Fruit fly (Drosophila melanogaster): ENCODE results near the gene CG8924.

The CG8924 gene

DNA sequence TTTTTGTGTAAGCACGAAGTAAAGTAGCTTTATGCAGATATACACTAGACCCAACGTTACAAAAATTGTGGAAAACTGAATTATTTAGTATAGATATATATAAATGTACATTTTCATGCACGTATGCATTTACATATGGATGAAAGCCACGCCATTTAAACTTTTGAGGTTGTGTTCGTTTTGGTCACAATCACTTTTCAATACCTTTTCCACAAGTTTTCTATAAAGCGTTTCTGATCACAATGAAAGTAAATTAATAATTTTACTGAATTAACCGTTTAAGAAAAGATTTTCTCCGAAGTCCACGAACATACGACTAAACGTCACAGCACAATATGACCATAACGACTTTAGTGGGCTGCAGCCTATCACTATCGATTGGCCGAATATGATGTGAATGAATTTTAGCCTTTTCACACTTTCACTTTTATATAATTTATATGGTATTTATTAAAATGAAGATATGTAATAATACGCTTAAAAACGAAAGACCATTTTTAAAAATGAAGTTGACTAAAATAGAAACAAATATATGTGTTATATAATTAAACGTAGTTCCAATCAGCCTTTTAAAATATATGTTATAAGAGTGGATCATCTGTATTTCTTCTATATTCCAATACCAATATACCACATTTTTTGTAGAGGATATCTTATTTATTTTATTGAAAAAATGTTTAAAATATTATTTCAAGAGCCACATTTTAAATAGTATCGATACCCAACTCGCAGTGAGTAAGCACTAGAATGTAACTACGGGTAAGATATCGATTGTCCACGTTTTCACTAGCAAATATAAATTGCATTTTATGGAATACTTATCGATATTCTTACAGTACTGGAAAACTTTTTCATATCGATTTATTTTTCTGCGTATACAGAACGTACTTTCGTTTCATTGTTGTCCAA lies 51.0 kb downstream of the CG8924 start, which contains the start of the genes CG46312, eIF5 and exd (continued):
- TF ChIP-seq CG7556 (GFP tag; optimal IDR thresholded peaks at IDR 0.05) (peak; percentile 11), CG6791 (GFP tag; IDR thresholded peaks at IDR 0.05; ENCODE audit: partially characterized antibody) (peak; percentile 88), CG9437 (GFP tag; optimal IDR thresholded peaks at IDR 0.05) (peak; percentile 42), sna (GFP tag; IDR thresholded peaks at IDR 0.05; ENCODE audit: partially characterized antibody) (0 out of 2 replicates have a peak, but pooled peaks have one; percentile 23), sd (tag; optimal IDR thresholded peaks at IDR 0.05) (no peak), fd3F (GFP tag; optimal IDR thresholded peaks at IDR 0.05) (no peak), CG3065 (GFP tag; optimal IDR thresholded peaks at IDR 0.05) (no peak), sr (GFP tag; IDR thresholded peaks at IDR 0.05) (no peak), H15 (GFP tag; IDR thresholded peaks at IDR 0.05) (no peak), p53 (GFP tag; optimal IDR thresholded peaks at IDR 0.05) (no peak), CkIIα-i1 (GFP tag; IDR thresholded peaks at IDR 0.05) (no peak), fru (optimal IDR thresholded peaks at IDR 0.05) (no peak), CG13624 (GFP tag; optimal IDR thresholded peaks at IDR 0.05) (no peak), oc (tag; optimal IDR thresholded peaks at IDR 0.05) (no peak), B-H1 (GFP tag; IDR thresholded peaks at IDR 0.05) (no peak), CG9215 (GFP tag; IDR thresholded peaks at IDR 0.05) (no peak), CG11723 (GFP tag; optimal IDR thresholded peaks at IDR 0.05) (no peak), Med (GFP tag) (peak; percentile 13), onecut (GFP tag; IDR thresholded peaks at IDR 0.05) (no peak), Opbp (GFP tag; IDR thresholded peaks at IDR 0.05; ENCODE audit: partially characterized antibody) (peak; percentile 77), NFAT (GFP tag; IDR thresholded peaks at IDR 0.05) (no peak), Mrtf (GFP tag; IDR thresholded peaks at IDR 0.05) (no peak), mld (GFP tag; IDR thresholded peaks at IDR 0.05; ENCODE audit: partially characterized antibody) (peak; percentile 58; the same call in 1 of the 3 replicates), HHEX (GFP tag; optimal IDR thresholded peaks at IDR 0.05) (no peak), CG15011 (GFP tag; optimal IDR thresholded peaks at IDR 0.05) (no peak), fu2 (GFP tag; optimal IDR thresholded peaks at IDR 0.05) (no peak), cas (GFP tag; IDR thresholded peaks at IDR 0.05) (no peak), CG9797 (GFP tag; optimal IDR thresholded peaks at IDR 0.05) (peak; percentile 45), nerfin-2 (GFP tag; IDR thresholded peaks at IDR 0.05; ENCODE audit: partially characterized antibody) (peak; percentile 86), maf-S (GFP tag; optimal IDR thresholded peaks at IDR 0.05) (no peak), CG12942 (GFP tag; optimal IDR thresholded peaks at IDR 0.05) (no peak), usp (GFP tag; optimal IDR thresholded peaks at IDR 0.05) (no peak), CG4854 (GFP tag; optimal IDR thresholded peaks at IDR 0.05) (no peak), PHDP (tag; optimal IDR thresholded peaks at IDR 0.05) (no peak), hbn (GFP tag; IDR thresholded peaks at IDR 0.05; ENCODE audit: partially characterized antibody) (peak; percentile 61), CG11085 (GFP tag; IDR thresholded peaks at IDR 0.05) (no peak), caup (GFP tag; optimal IDR thresholded peaks at IDR 0.05; ENCODE audit: severe bottlenecking) (no peak), Taf1 (GFP tag; IDR thresholded peaks at IDR 0.05) (no peak), CG6813 (GFP tag; optimal IDR thresholded peaks at IDR 0.05) (no peak), hb (GFP tag; IDR thresholded peaks at IDR 0.05; ENCODE audit: partially characterized antibody) (peak; percentile 79), az2 (GFP tag; optimal IDR thresholded peaks at IDR 0.05) (no peak), Hr78 (GFP tag; optimal IDR thresholded peaks at IDR 0.05) (no peak), chif (GFP tag; optimal IDR thresholded peaks at IDR 0.05) (no peak), CG34422 (GFP tag; IDR thresholded peaks at IDR 0.05) (no peak; the same call in 2 of the 3 replicates), CG3407 (GFP tag; optimal IDR thresholded peaks at IDR 0.05) (no peak), CG3163 (GFP tag; optimal IDR thresholded peaks at IDR 0.05) (no peak), otp (GFP tag; IDR thresholded peaks at IDR 0.05) (no peak), ase (GFP tag; IDR thresholded peaks at IDR 0.05) (no peak), nmo (GFP tag; optimal IDR thresholded peaks at IDR 0.05) (peak; percentile 55)

Measured in whole organism, embryonic.